Fruit fly (Drosophila melanogaster): ENCODE data around the gene CG2145.

DNA sequence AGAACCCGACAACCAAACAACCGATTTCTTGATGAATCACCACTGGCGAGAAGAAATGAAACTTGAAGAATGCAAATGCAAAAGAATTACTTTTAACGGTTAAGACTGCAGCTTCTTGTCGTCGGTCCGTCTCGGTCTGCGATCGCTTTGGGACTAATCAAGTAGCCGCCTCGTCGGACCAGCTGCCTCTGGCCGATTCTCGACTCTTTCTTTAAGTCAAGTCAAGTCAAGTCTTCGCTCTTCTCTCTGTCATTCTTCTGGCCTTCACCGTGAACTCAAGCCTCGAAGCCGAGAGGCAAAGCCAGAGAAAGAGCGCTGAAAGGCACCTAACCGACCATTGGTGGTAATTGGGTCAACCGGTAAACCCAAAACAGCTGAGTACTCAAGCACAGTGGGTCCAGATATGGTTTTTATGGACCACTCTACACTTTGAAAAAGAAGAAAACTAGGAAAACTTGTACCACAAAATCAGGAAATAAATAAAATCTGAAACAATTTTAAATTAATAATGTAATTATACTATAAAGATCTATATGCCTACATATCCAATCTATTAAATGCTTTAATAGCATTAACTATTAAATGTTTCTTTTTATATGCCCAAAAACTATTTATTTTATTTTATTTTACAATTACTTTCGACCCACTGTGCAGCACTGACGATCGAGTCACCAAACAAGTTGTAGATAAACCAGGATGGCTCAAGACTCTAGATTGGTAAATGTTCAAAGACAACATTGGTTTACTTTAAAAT lies 40.0 kb downstream of the CG2145 start, which contains the start of gene C901:
- TF ChIP-seq pan (optimal IDR thresholded peaks at IDR 0.05), result no peak
- no peak for TF ChIP-seq lola (GFP tag; optimal IDR thresholded peaks at IDR 0.05)
- TF ChIP-seq Myc (optimal IDR thresholded peaks at IDR 0.05), result no peak
- no peak for TF ChIP-seq CG32264 (GFP tag; optimal IDR thresholded peaks at IDR 0.05)
- TF ChIP-seq br (GFP tag; optimal IDR thresholded peaks at IDR 0.05), result no peak
- no peak for TF ChIP-seq woc (GFP tag; optimal IDR thresholded peaks at IDR 0.05)
- no peak for TF ChIP-seq OdsH (GFP tag; optimal IDR thresholded peaks at IDR 0.05)
- TF ChIP-seq Dif (GFP tag; optimal IDR thresholded peaks at IDR 0.05; ENCODE audit: partially characterized antibody), result no peak
- no peak for TF ChIP-seq ey (GFP tag; optimal IDR thresholded peaks at IDR 0.05)
- no peak for TF ChIP-seq CrebA (GFP tag; optimal IDR thresholded peaks at IDR 0.05; ENCODE audit: borderline replicate concordance)
- no peak for TF ChIP-seq sv (GFP tag; optimal IDR thresholded peaks at IDR 0.05)
- no peak for TF ChIP-seq CG9705 (GFP tag; optimal IDR thresholded peaks at IDR 0.05)
- no peak for TF ChIP-seq dmrt93B (GFP tag; optimal IDR thresholded peaks at IDR 0.05)

Measured in whole organism, wandering third instar larva.